Worm (Caenorhabditis elegans) whole organism, late embryonic: ENCODE measurements around the gene cest-16.

Experiments
- C38D4.7 ChIP-seq: fragments of 200-800 bp; sonication (Bioruptor generic); optimal IDR thresholded peaks from 2 replicates; lab custom pipeline; 2018; ENCODE audit warnings: mild to moderate bottlenecking, missing genetic modification characterization, moderate library complexity, missing compliant biosample characterization
- F13H6.1 ChIP-seq: sonication (generic microtip); optimal IDR thresholded peaks from 2 replicates; lab custom pipeline; 2016; ENCODE audit warnings: missing genetic modification characterization, missing compliant biosample characterization
- K02D7.2 ChIP-seq: sonication (generic microtip); optimal IDR thresholded peaks from 2 replicates; lab custom pipeline; 2017; ENCODE audit warnings: mild to moderate bottlenecking, missing genetic modification characterization, missing compliant biosample characterization
- K09A11.1 ChIP-seq: sonication (generic microtip); optimal IDR thresholded peaks from 2 replicates; lab custom pipeline; 2017; ENCODE audit warnings: antibody characterized with exemption, mild to moderate bottlenecking, missing genetic modification characterization, missing compliant biosample characterization; ENCODE audit not compliant: insufficient read depth
- ceh-14 ChIP-seq: sonication (generic microtip); optimal IDR thresholded peaks from 2 replicates; lab custom pipeline; 2016; ENCODE audit warnings: missing genotype, missing genetic modification characterization, missing compliant biosample characterization
- ceh-18 ChIP-seq: sonication (generic microtip); optimal IDR thresholded peaks from 2 replicates; lab custom pipeline; 2016; ENCODE audit warnings: missing genetic modification characterization, missing compliant biosample characterization
- ceh-19 ChIP-seq: fragments of 200-800 bp; sonication (Bioruptor generic); optimal IDR thresholded peaks from 2 replicates; lab custom pipeline; 2018; ENCODE audit warnings: mild to moderate bottlenecking, missing genetic modification characterization, missing compliant biosample characterization
- ceh-24 ChIP-seq: sonication (generic microtip); optimal IDR thresholded peaks from 2 replicates; lab custom pipeline; 2016; ENCODE audit warnings: mild to moderate bottlenecking, missing genetic modification characterization, missing compliant biosample characterization
- ceh-30 ChIP-seq: fragments of 150-350 bp; optimal IDR thresholded peaks from 2 replicates; lab custom pipeline; 2014; ENCODE audit warnings: missing biosample characterization, missing genetic modification characterization
- ceh-31 ChIP-seq: sonication (generic microtip); optimal IDR thresholded peaks from 2 replicates; lab custom pipeline; 2016; ENCODE audit warnings: missing genetic modification characterization, missing compliant biosample characterization
- ceh-45 ChIP-seq: fragments of 200-800 bp; sonication (Bioruptor generic); IDR thresholded peaks from 2 replicates; pipeline ENCODE4 v1.3.6; 2022; ENCODE audit warnings: missing genetic modification reagents, missing genetic modification characterization, missing compliant biosample characterization
- ceh-48 ChIP-seq: sonication (generic microtip); optimal IDR thresholded peaks from 2 replicates; lab custom pipeline; 2016; ENCODE audit warnings: missing genetic modification characterization, inconsistent platforms, missing compliant biosample characterization
- ceh-6 ChIP-seq: fragments of 200-800 bp; sonication (Bioruptor generic); optimal IDR thresholded peaks from 2 replicates; lab custom pipeline; 2018; ENCODE audit warnings: mild to moderate bottlenecking, missing genetic modification characterization, missing compliant biosample characterization
- ceh-9 ChIP-seq: sonication (generic microtip); optimal IDR thresholded peaks from 2 replicates; lab custom pipeline; 2016; ENCODE audit warnings: mild to moderate bottlenecking, missing genetic modification characterization, inconsistent platforms, missing compliant biosample characterization
- che-1 ChIP-seq: sonication (generic microtip); optimal IDR thresholded peaks from 2 replicates; lab custom pipeline; 2016; ENCODE audit warnings: mild to moderate bottlenecking, missing genetic modification characterization, missing compliant biosample characterization
- dmd-4 ChIP-seq: sonication (generic microtip); optimal IDR thresholded peaks from 2 replicates; lab custom pipeline; 2016; ENCODE audit warnings: borderline replicate concordance, missing genetic modification characterization, missing compliant biosample characterization
- dve-1 ChIP-seq: sonication (generic microtip); optimal IDR thresholded peaks from 2 replicates; lab custom pipeline; 2017; ENCODE audit warnings: antibody characterized with exemption, mild to moderate bottlenecking, missing genetic modification characterization, missing compliant biosample characterization
- elt-2 ChIP-seq: sonication (generic microtip); optimal IDR thresholded peaks from 2 replicates; lab custom pipeline; 2016; ENCODE audit warnings: missing genetic modification reagents, missing genetic modification characterization, missing compliant biosample characterization
- elt-4 ChIP-seq: sonication (generic microtip); optimal IDR thresholded peaks from 2 replicates; lab custom pipeline; 2016; ENCODE audit warnings: missing genetic modification characterization, missing compliant biosample characterization
- eyg-1 ChIP-seq: sonication (generic microtip); optimal IDR thresholded peaks from 2 replicates; lab custom pipeline; 2016; ENCODE audit warnings: missing genotype, missing genetic modification characterization, missing compliant biosample characterization
- fax-1 ChIP-seq: sonication (generic microtip); optimal IDR thresholded peaks from 2 replicates; lab custom pipeline; 2016; ENCODE audit warnings: missing genotype, missing genetic modification characterization, missing compliant biosample characterization
- fkh-6 ChIP-seq: sonication (generic microtip); optimal IDR thresholded peaks from 2 replicates; lab custom pipeline; 2016; ENCODE audit warnings: missing genetic modification characterization, missing compliant biosample characterization
- gmeb-2 ChIP-seq: sonication (generic microtip); optimal IDR thresholded peaks from 2 replicates; lab custom pipeline; 2016; ENCODE audit warnings: missing genetic modification characterization, inconsistent platforms, missing compliant biosample characterization
- hlh-15 ChIP-seq: sonication (generic microtip); optimal IDR thresholded peaks from 2 replicates; lab custom pipeline; 2016; ENCODE audit warnings: missing genetic modification characterization, missing compliant biosample characterization
- hlh-30 ChIP-seq: sonication (generic microtip); optimal IDR thresholded peaks from 2 replicates; lab custom pipeline; 2017; ENCODE audit warnings: antibody characterized with exemption, missing genetic modification characterization, missing compliant biosample characterization; ENCODE audit not compliant: insufficient read depth
- hlh-6 ChIP-seq: sonication (generic microtip); optimal IDR thresholded peaks from 2 replicates; lab custom pipeline; 2016; ENCODE audit warnings: missing genotype, missing genetic modification characterization, missing compliant biosample characterization
- hlh-8 ChIP-seq: sonication (generic microtip); optimal IDR thresholded peaks from 2 replicates; lab custom pipeline; 2016; ENCODE audit warnings: missing genotype, missing genetic modification characterization, missing compliant biosample characterization
- lin-11 ChIP-seq: fragments of 200-800 bp; sonication (Bioruptor generic); optimal IDR thresholded peaks from 2 replicates; lab custom pipeline; 2018; ENCODE audit warnings: mild to moderate bottlenecking, missing genetic modification characterization, missing compliant biosample characterization
- nfya-1 ChIP-seq: sonication (generic microtip); optimal IDR thresholded peaks from 2 replicates; lab custom pipeline; 2017; ENCODE audit warnings: missing genetic modification characterization, mild to moderate bottlenecking, missing compliant biosample characterization, antibody characterized with exemption, moderate library complexity
- nhr-232 ChIP-seq: sonication (generic microtip); optimal IDR thresholded peaks from 2 replicates; lab custom pipeline; 2016; ENCODE audit warnings: missing genetic modification characterization, missing compliant biosample characterization
- odd-2 ChIP-seq: sonication (generic microtip); optimal IDR thresholded peaks from 2 replicates; lab custom pipeline; 2017; ENCODE audit warnings: antibody characterized with exemption, mild to moderate bottlenecking, missing genetic modification characterization, missing compliant biosample characterization
- pat-9 ChIP-seq: fragments of 200-800 bp; sonication (Bioruptor generic); optimal IDR thresholded peaks from 2 replicates; lab custom pipeline; 2018; ENCODE audit warnings: mild to moderate bottlenecking, missing genetic modification characterization, moderate library complexity, missing compliant biosample characterization
- pax-1 ChIP-seq: fragments of 150-350 bp; optimal IDR thresholded peaks from 2 replicates; lab custom pipeline; 2014; ENCODE audit warnings: missing biosample characterization, missing genetic modification characterization
- pha-4 ChIP-seq: fragments of 150-350 bp; optimal IDR thresholded peaks from 2 replicates; lab custom pipeline; 2018; ENCODE audit warnings: missing biosample characterization, missing genetic modification reagents, missing genetic modification characterization
- pros-1 ChIP-seq: fragments of 150-350 bp; optimal IDR thresholded peaks from 2 replicates; lab custom pipeline; 2014; ENCODE audit warnings: missing biosample characterization, missing genetic modification reagents, missing genetic modification characterization
- rnt-1 ChIP-seq: sonication (generic microtip); optimal IDR thresholded peaks from 2 replicates; lab custom pipeline; 2016; ENCODE audit warnings: missing genetic modification characterization, missing compliant biosample characterization
- sdc-2 ChIP-seq: sonication (generic microtip); optimal IDR thresholded peaks from 2 replicates; lab custom pipeline; 2016; ENCODE audit warnings: missing genotype, missing genetic modification characterization, missing compliant biosample characterization
- sox-2 ChIP-seq: fragments of 200-800 bp; sonication (Bioruptor generic); IDR thresholded peaks from 2 replicates; pipeline ENCODE4 v1.3.6; 2022; ENCODE audit warnings: missing genetic modification reagents, missing genetic modification characterization, missing compliant biosample characterization
- sox-4 ChIP-seq: sonication (generic microtip); optimal IDR thresholded peaks from 2 replicates; lab custom pipeline; 2017; ENCODE audit warnings: mild to moderate bottlenecking, missing genetic modification characterization, inconsistent platforms, missing compliant biosample characterization
- syd-9 ChIP-seq: sonication (generic microtip); optimal IDR thresholded peaks from 2 replicates; lab custom pipeline; 2016; ENCODE audit warnings: mild to moderate bottlenecking, missing genetic modification characterization, moderate library complexity, missing compliant biosample characterization
- tbx-7 ChIP-seq: sonication (generic microtip); optimal IDR thresholded peaks from 2 replicates; lab custom pipeline; 2016; ENCODE audit warnings: missing genotype, missing genetic modification characterization, missing compliant biosample characterization
- ttx-3 ChIP-seq: sonication (generic microtip); optimal IDR thresholded peaks from 2 replicates; lab custom pipeline; 2016; ENCODE audit warnings: missing genetic modification reagents, missing genetic modification characterization, missing compliant biosample characterization
- unc-42 ChIP-seq: sonication (generic microtip); optimal IDR thresholded peaks from 2 replicates; lab custom pipeline; 2016; ENCODE audit warnings: missing genotype, missing genetic modification characterization, missing compliant biosample characterization
- unc-86 ChIP-seq: sonication (generic microtip); optimal IDR thresholded peaks from 2 replicates; lab custom pipeline; 2016; ENCODE audit warnings: missing genetic modification characterization, missing compliant biosample characterization
- zip-5 ChIP-seq: sonication (generic microtip); optimal IDR thresholded peaks from 2 replicates; lab custom pipeline; 2016; ENCODE audit warnings: missing genetic modification characterization, missing compliant biosample characterization
- ztf-16 ChIP-seq: sonication (generic microtip); optimal IDR thresholded peaks from 2 replicates; lab custom pipeline; 2017; ENCODE audit warnings: missing genetic modification characterization, missing compliant biosample characterization

Gene cest-16

DNA sequence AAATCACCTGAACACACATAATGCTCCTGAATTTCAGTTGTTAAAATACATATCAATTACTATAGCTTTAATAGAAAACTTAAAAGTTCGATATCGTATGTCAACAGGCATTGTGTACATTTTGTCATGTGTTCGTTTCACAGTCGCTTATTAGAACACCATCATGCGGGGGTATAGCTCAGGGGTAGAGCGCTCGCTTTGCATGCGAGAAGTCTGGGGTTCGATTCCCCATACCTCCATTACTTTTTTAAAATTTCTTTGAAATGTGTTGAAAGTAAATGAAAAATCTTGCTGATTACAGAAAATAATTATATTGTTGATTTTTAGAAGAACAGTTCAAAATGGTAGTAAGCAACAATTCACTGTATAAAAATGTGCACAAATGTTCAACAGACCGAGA, 13.6 kb upstream of the cest-16 start:
- peak; percentile 18 for TF ChIP-seq lin-11
- TF ChIP-seq F13H6.1 (tag; lab: Kevin White, UChicago), result no peak
- no peak for TF ChIP-seq elt-4 (tag; lab: Kevin White, UChicago)
- TF ChIP-seq K09A11.1 (tag; lab: Kevin White, UChicago), result peak; percentile 43
- TF ChIP-seq ttx-3, result peak; percentile 9
- TF ChIP-seq che-1, result peak; percentile 36
- no peak for TF ChIP-seq rnt-1
- no peak for TF ChIP-seq sox-2 (GFP tag; lab: Robert Waterston, UW)
- TF ChIP-seq elt-2 (tag; lab: Kevin White, UChicago), result peak; percentile 19
- peak; percentile 30 for TF ChIP-seq nhr-232 (tag; lab: Kevin White, UChicago)
- peak; percentile 23 for TF ChIP-seq odd-2 (tag; lab: Kevin White, UChicago)
- no peak for TF ChIP-seq hlh-8
- TF ChIP-seq ceh-48 (tag; lab: Kevin White, UChicago), result peak; percentile 5
- TF ChIP-seq hlh-6 (tag; lab: Kevin White, UChicago), result no peak
- peak; percentile 14 for TF ChIP-seq hlh-30 (tag; lab: Kevin White, UChicago)
- peak; percentile 28 for TF ChIP-seq C38D4.7
- TF ChIP-seq sdc-2 (tag; lab: Kevin White, UChicago), result peak; percentile 42
- TF ChIP-seq unc-86 (tag; lab: Kevin White, UChicago), result no peak
- TF ChIP-seq dve-1, result no peak

DNA sequence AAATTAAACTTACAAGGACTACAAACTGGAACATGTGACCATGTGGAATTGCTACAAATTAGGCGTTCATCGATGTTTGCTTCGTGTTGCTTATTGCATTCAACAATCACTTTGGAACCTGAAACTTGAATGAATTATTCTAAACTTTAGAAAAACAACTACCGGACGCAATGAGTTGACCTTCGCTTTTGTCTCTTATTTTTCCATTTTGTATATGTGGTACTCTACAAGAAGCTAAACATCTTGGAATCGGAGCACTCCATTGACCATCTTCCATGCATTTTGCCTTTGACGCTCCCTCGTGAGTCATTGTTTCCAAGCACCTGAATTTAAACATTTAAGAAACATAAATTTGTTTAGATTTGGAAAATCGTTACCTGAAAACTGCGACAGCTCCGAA, 10.7 kb upstream of the cest-16 start:
- no peak for TF ChIP-seq ceh-45

DNA sequence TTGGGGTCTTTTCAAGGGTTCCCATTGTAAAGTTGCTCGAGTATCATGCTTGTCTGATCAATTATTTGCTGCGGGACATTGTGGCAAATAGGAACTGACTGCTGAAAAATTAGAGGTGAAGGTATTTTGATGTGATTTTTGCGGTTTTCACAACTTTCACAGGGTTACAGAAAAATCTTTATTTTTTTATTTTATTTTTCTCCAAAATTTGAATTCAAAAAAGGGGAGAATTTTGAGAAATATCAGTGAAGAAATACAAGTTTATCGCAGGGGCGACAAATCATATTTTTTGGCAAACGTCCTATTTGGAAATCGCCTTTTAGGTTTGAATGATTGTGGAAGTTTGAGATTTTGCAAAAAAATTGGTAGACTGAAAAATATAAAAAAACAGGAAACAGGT, 8.1 kb upstream of the cest-16 start, which contains the start of gene lev-9:
Gene lev-9 (minus strand): TSS at position 101 of the 400 bp plus-strand sequence.
- TF ChIP-seq sdc-2 (tag; lab: Kevin White, UChicago) (no peak), rnt-1 (no peak)

DNA sequence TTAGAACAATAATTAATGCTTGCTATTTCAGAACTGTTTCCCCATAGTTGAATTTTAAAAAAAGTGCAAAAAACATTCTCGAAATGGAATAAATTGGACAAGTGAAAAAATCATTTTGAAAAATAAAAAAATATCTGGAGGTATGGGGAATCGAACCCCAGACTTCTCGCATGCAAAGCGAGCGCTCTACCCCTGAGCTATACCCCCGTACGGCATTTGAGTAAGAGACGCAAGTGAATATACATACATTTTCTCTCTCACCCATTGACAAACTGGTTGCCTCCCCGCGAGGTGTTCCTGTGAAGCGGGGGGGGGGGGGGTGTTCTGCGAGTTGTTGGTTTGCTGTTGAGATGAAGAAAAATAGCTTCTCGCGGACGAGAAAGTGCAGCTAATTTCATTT, 7.6 kb upstream of the cest-16 start:
- TF ChIP-seq ceh-14 (tag; lab: Kevin White, UChicago), result peak; percentile 86
- peak; percentile 85 for TF ChIP-seq lin-11
- TF ChIP-seq ceh-30 (tag; lab: Kevin White, UChicago), result no peak
- peak; percentile 88 for TF ChIP-seq fax-1 (tag; lab: Kevin White, UChicago)
- peak; percentile 73 for TF ChIP-seq dmd-4 (tag; lab: Kevin White, UChicago)
- peak; percentile 92 for TF ChIP-seq ztf-16 (tag; lab: Kevin White, UChicago)
- TF ChIP-seq sox-2 (GFP tag; lab: Robert Waterston, UW), result peak; percentile 89
- TF ChIP-seq ceh-6, result peak; percentile 87
- TF ChIP-seq pros-1 (tag; lab: Kevin White, UChicago), result no peak
- peak; percentile 56 for TF ChIP-seq nfya-1 (tag; lab: Kevin White, UChicago)
- peak; percentile 27 for TF ChIP-seq tbx-7 (tag; lab: Kevin White, UChicago)
- peak; percentile 93 for TF ChIP-seq eyg-1 (tag; lab: Kevin White, UChicago)
- TF ChIP-seq gmeb-2 (tag; lab: Kevin White, UChicago), result peak; percentile 92
- peak; percentile 88 for TF ChIP-seq fkh-6 (tag; lab: Kevin White, UChicago)
- TF ChIP-seq elt-2 (tag; lab: Kevin White, UChicago), result peak; percentile 95
- peak; percentile 95 for TF ChIP-seq sdc-2 (tag; lab: Kevin White, UChicago)
- TF ChIP-seq syd-9 (tag; lab: Kevin White, UChicago), result peak; percentile 88
- TF ChIP-seq ceh-19 (GFP tag; lab: Kevin White, UChicago), result peak; percentile 92
- TF ChIP-seq unc-42 (tag; lab: Kevin White, UChicago), result peak; percentile 51
- peak; percentile 65 for TF ChIP-seq hlh-8
- TF ChIP-seq ceh-18 (tag; lab: Kevin White, UChicago), result peak; percentile 71
- peak; percentile 70 for TF ChIP-seq K09A11.1 (tag; lab: Kevin White, UChicago)
- peak; percentile 91 for TF ChIP-seq pat-9 (tag; lab: Kevin White, UChicago)
- peak; percentile 84 for TF ChIP-seq F13H6.1 (tag; lab: Kevin White, UChicago)
- peak; percentile 69 for TF ChIP-seq zip-5 (tag; lab: Kevin White, UChicago)
- peak; percentile 91 for TF ChIP-seq ceh-45
- TF ChIP-seq ceh-9 (tag; lab: Kevin White, UChicago), result peak; percentile 86
- TF ChIP-seq ceh-31 (tag; lab: Kevin White, UChicago), result peak; percentile 80
- peak; percentile 78 for TF ChIP-seq ceh-24 (tag; lab: Kevin White, UChicago)
- TF ChIP-seq pha-4 (tag; lab: Kevin White, UChicago), result no peak
- peak; percentile 88 for TF ChIP-seq hlh-15 (tag; lab: Kevin White, UChicago)
- TF ChIP-seq K02D7.2, result peak; percentile 91
- no peak for TF ChIP-seq pax-1 (tag; lab: Kevin White, UChicago)
- peak; percentile 89 for TF ChIP-seq C38D4.7
- TF ChIP-seq sox-4 (tag; lab: Kevin White, UChicago), result peak; percentile 89
